Worm (Caenorhabditis elegans) whole organism, mixed stage, embryonic: ENCODE results near the gene B0310.6.

Experiments
- nhr-237 ChIP-seq: fragments of 150-350 bp; optimal IDR thresholded peaks from 2 replicates; lab custom pipeline; 2014; ENCODE audit warnings: missing biosample characterization, missing genetic modification characterization
- nhr-28 ChIP-seq: fragments of 150-350 bp; optimal IDR thresholded peaks from 2 replicates; lab custom pipeline; 2014; ENCODE audit warnings: missing biosample characterization, missing genetic modification characterization
- pha-4 ChIP-seq: fragments of 150-350 bp; optimal IDR thresholded peaks from 2 replicates; lab custom pipeline; 2018; ENCODE audit warnings: missing biosample characterization, missing genetic modification reagents, missing genetic modification characterization
- unc-39 ChIP-seq: fragments of 150-350 bp; optimal IDR thresholded peaks from 2 replicates; lab custom pipeline; 2014; ENCODE audit warnings: missing biosample characterization, missing genetic modification characterization
- ztf-11 ChIP-seq: fragments of 150-350 bp; optimal IDR thresholded peaks from 2 replicates; lab custom pipeline; 2014; ENCODE audit warnings: missing biosample characterization, missing genetic modification characterization

ce11 chrX:553420-553819, 22.6 kb upstream of the B0310.6 start:
- TF ChIP-seq unc-39 (tag; lab: Kevin White, UChicago): no peak
- TF ChIP-seq pha-4 (tag; lab: Kevin White, UChicago): no peak
- TF ChIP-seq ztf-11 (tag; lab: Kevin White, UChicago): no peak
- TF ChIP-seq nhr-28 (tag; lab: Kevin White, UChicago): no peak
- no peak for TF ChIP-seq nhr-237 (tag; lab: Kevin White, UChicago)
